Fruit fly (Drosophila melanogaster) whole organism, embryonic: ENCODE data around the gene CG7378.

ENCODE experiments used
- Abd-B ChIP-seq: fragments of 200-800 bp; sonication (Bioruptor generic); optimal IDR thresholded peaks from 2 replicates; lab custom pipeline; 2018; ENCODE audit warnings: missing biosample characterization, mild to moderate bottlenecking, missing genetic modification characterization, moderate library complexity
- Adf1 ChIP-seq: fragments of 200-800 bp; sonication (Bioruptor generic); IDR thresholded peaks from 2 replicates; pipeline ENCODE4 v1.3.6; 2022; ENCODE audit warnings: missing biosample characterization, missing genetic modification characterization
- Atf6 ChIP-seq: fragments of 200-800 bp; sonication (Bioruptor generic); IDR thresholded peaks from 2 replicates; pipeline ENCODE4 v1.3.6; 2022; ENCODE audit warnings: missing biosample characterization, missing genetic modification characterization
- CG10274 ChIP-seq: fragments of 200-800 bp; sonication (Bioruptor generic); optimal IDR thresholded peaks from 3 replicates; lab custom pipeline; 2017; ENCODE audit warnings: missing biosample characterization, mild to moderate bottlenecking, missing genetic modification characterization
- CG10565 ChIP-seq: fragments of 200-800 bp; sonication (Bioruptor generic); optimal IDR thresholded peaks from 3 replicates; lab custom pipeline; 2016; ENCODE audit warnings: missing biosample characterization, mild to moderate bottlenecking, missing genetic modification characterization
- CG12219 ChIP-seq: fragments of 200-800 bp; sonication (Bioruptor generic); optimal IDR thresholded peaks from 3 replicates; lab custom pipeline; 2018; ENCODE audit warnings: missing biosample characterization, mild to moderate bottlenecking, missing genetic modification characterization
- CG12659 ChIP-seq: fragments of 200-800 bp; sonication (Bioruptor generic); optimal IDR thresholded peaks from 3 replicates; lab custom pipeline; 2017; ENCODE audit warnings: mild to moderate bottlenecking, missing biosample characterization, missing genetic modification reagents, missing genetic modification characterization
- CG13287 ChIP-seq: fragments of 200-800 bp; sonication (Bioruptor generic); IDR thresholded peaks from 2 replicates; pipeline ENCODE4 v1.3.6; 2022; ENCODE audit warnings: missing biosample characterization, missing genetic modification characterization; ENCODE audit not compliant: partially characterized antibody
- CG13296 ChIP-seq: fragments of 200-800 bp; sonication (Bioruptor generic); optimal IDR thresholded peaks from 3 replicates; lab custom pipeline; 2018; ENCODE audit warnings: missing biosample characterization, mild to moderate bottlenecking, missing genetic modification characterization
- CG1602 ChIP-seq: fragments of 200-800 bp; sonication (Bioruptor generic); optimal IDR thresholded peaks from 3 replicates; lab custom pipeline; 2016; ENCODE audit warnings: missing biosample characterization, missing genetic modification characterization
- CG17186 ChIP-seq: fragments of 200-800 bp; sonication (Bioruptor generic); optimal IDR thresholded peaks from 3 replicates; lab custom pipeline; 2017; ENCODE audit warnings: missing biosample characterization, missing genetic modification reagents, missing genetic modification characterization
- CG2116 ChIP-seq: fragments of 200-800 bp; sonication (Bioruptor generic); optimal IDR thresholded peaks from 3 replicates; lab custom pipeline; 2018; ENCODE audit warnings: missing biosample characterization, mild to moderate bottlenecking, missing genetic modification characterization
- CG2129 ChIP-seq: fragments of 200-800 bp; sonication (Bioruptor generic); IDR thresholded peaks from 2 replicates; pipeline ENCODE4 v1.3.6; 2022; ENCODE audit warnings: missing biosample characterization, missing genetic modification characterization; ENCODE audit not compliant: partially characterized antibody
- CG31388 ChIP-seq: fragments of 200-800 bp; sonication (Bioruptor generic); optimal IDR thresholded peaks from 2 replicates; lab custom pipeline; 2016; ENCODE audit warnings: missing biosample characterization, missing genetic modification characterization
- CG34224 ChIP-seq: fragments of 200-800 bp; sonication (Bioruptor generic); IDR thresholded peaks from 3 replicates; pipeline ENCODE4 v1.3.6; 2022; ENCODE audit warnings: missing biosample characterization, missing genetic modification characterization; ENCODE audit not compliant: partially characterized antibody
- CG34376 ChIP-seq: fragments of 200-800 bp; sonication (Bioruptor generic); optimal IDR thresholded peaks from 2 replicates; lab custom pipeline; 2018; ENCODE audit warnings: missing biosample characterization, mild to moderate bottlenecking, missing genetic modification characterization
- CG4360 ChIP-seq: fragments of 200-800 bp; sonication (Bioruptor generic); IDR thresholded peaks from 2 replicates; pipeline ENCODE4 v1.3.6; 2022; ENCODE audit warnings: missing biosample characterization, missing genetic modification characterization
- CG6813 ChIP-seq: fragments of 200-800 bp; sonication (Bioruptor generic); optimal IDR thresholded peaks from 2 replicates; lab custom pipeline; 2017; ENCODE audit warnings: missing biosample characterization, missing genetic modification characterization, mild to moderate bottlenecking, moderate library complexity, missing genetic modification reagents
- CG7839 ChIP-seq: fragments of 200-800 bp; sonication (Bioruptor generic); optimal IDR thresholded peaks from 3 replicates; lab custom pipeline; 2018; ENCODE audit warnings: missing biosample characterization, mild to moderate bottlenecking, missing genetic modification characterization, moderate library complexity
- CG7987 ChIP-seq: fragments of 200-800 bp; sonication (Bioruptor generic); optimal IDR thresholded peaks from 2 replicates; lab custom pipeline; 2018; ENCODE audit warnings: missing biosample characterization, mild to moderate bottlenecking, missing genetic modification characterization, moderate library complexity
- Dbx ChIP-seq: fragments of 200-800 bp; sonication (Bioruptor generic); IDR thresholded peaks from 3 replicates; pipeline ENCODE4 v1.3.6; 2022; ENCODE audit warnings: missing biosample characterization, missing genetic modification characterization
- Deaf1 ChIP-seq: fragments of 200-800 bp; optimal IDR thresholded peaks from 3 replicates; lab custom pipeline; 2019; ENCODE audit warnings: missing biosample characterization, mild to moderate bottlenecking, missing genetic modification characterization, moderate library complexity
- Eip74EF ChIP-seq, 2 experiments: fragments of 200-800 bp in 1 of 2; fragments of >200 bp in 1 of 2; sonication (Bioruptor generic) in 1 of 2; optimal IDR thresholded peaks; 2 replicates each; lab custom pipeline; 2017 to 2019; ENCODE audit warnings: missing biosample characterization in 2 of 2, missing genetic modification characterization in 2 of 2, mild to moderate bottlenecking in 1 of 2, moderate library complexity in 1 of 2
- Elba2 ChIP-seq: fragments of 200-800 bp; sonication (Bioruptor generic); optimal IDR thresholded peaks from 3 replicates; lab custom pipeline; 2016; ENCODE audit warnings: missing biosample characterization, missing genetic modification characterization
- Ets97D ChIP-seq: fragments of 200-800 bp; sonication (Bioruptor generic); optimal IDR thresholded peaks from 3 replicates; lab custom pipeline; 2016; ENCODE audit warnings: missing biosample characterization, missing genetic modification characterization
- Gsc ChIP-seq: fragments of 200-800 bp; sonication (Bioruptor generic); IDR thresholded peaks from 2 replicates; pipeline ENCODE4 v1.3.6; 2022; ENCODE audit warnings: missing biosample characterization, missing genetic modification characterization
- NFAT ChIP-seq: fragments of 200-800 bp; sonication (Bioruptor generic); IDR thresholded peaks from 2 replicates; pipeline ENCODE4 v1.3.6; 2022; ENCODE audit warnings: missing biosample characterization, missing genetic modification characterization
- Rfx ChIP-seq: fragments of 200-800 bp; sonication (Bioruptor generic); IDR thresholded peaks from 2 replicates; pipeline ENCODE4 v1.3.6; 2022; ENCODE audit warnings: missing biosample characterization, missing genetic modification characterization
- Scr ChIP-seq: fragments of 200-800 bp; sonication (Bioruptor generic); IDR thresholded peaks from 2 replicates; pipeline ENCODE4 v1.3.6; 2022; ENCODE audit warnings: missing biosample characterization, missing genetic modification characterization; ENCODE audit not compliant: partially characterized antibody
- Vsx1 ChIP-seq: fragments of 200-800 bp; sonication (Bioruptor generic); optimal IDR thresholded peaks from 2 replicates; lab custom pipeline; 2017; ENCODE audit warnings: missing biosample characterization, mild to moderate bottlenecking, missing genetic modification characterization, missing genetic modification reagents
- Xbp1 ChIP-seq: fragments of 200-800 bp; sonication (Bioruptor generic); optimal IDR thresholded peaks from 3 replicates; lab custom pipeline; 2016; ENCODE audit warnings: missing biosample characterization, mild to moderate bottlenecking, missing genetic modification characterization
- bowl ChIP-seq: fragments of 200-800 bp; sonication (Bioruptor generic); IDR thresholded peaks from 2 replicates; pipeline ENCODE4 v1.3.6; 2022; ENCODE audit warnings: missing biosample characterization, missing genetic modification characterization
- br ChIP-seq: fragments of >200 bp; optimal IDR thresholded peaks from 2 replicates; lab custom pipeline; 2017
- bsh ChIP-seq, 2 experiments: fragments of 200-800 bp; sonication (Bioruptor generic); optimal IDR thresholded peaks; 2 replicates each; lab custom pipeline; 2017 to 2018; ENCODE audit warnings: mild to moderate bottlenecking in 2 of 2, missing biosample characterization in 2 of 2, missing genetic modification characterization in 2 of 2, moderate library complexity in 1 of 2
- cg ChIP-seq: fragments of 200-800 bp; sonication (Bioruptor generic); optimal IDR thresholded peaks from 3 replicates; lab custom pipeline; 2019; ENCODE audit warnings: missing biosample characterization, mild to moderate bottlenecking, missing genetic modification characterization, moderate library complexity
- da ChIP-seq: fragments of 200-800 bp; sonication (Bioruptor generic); optimal IDR thresholded peaks from 2 replicates; lab custom pipeline; 2016; ENCODE audit warnings: missing biosample characterization, missing genetic modification characterization
- eyg ChIP-seq: fragments of 200-800 bp; sonication (Bioruptor generic); optimal IDR thresholded peaks from 3 replicates; lab custom pipeline; 2016; ENCODE audit warnings: missing biosample characterization, missing genetic modification characterization
- fd102C ChIP-seq: fragments of 200-800 bp; sonication (Bioruptor generic); optimal IDR thresholded peaks from 2 replicates; lab custom pipeline; 2018; ENCODE audit warnings: missing biosample characterization, mild to moderate bottlenecking, missing genetic modification characterization, moderate library complexity
- fru ChIP-seq: fragments of >200 bp; optimal IDR thresholded peaks from 2 replicates; lab custom pipeline; 2017
- insv ChIP-seq, 2 experiments: fragments of 200-800 bp; sonication (Bioruptor generic); optimal IDR thresholded peaks; 3 replicates each; lab custom pipeline; 2016 to 2018; ENCODE audit warnings: missing biosample characterization in 2 of 2, missing genetic modification characterization in 2 of 2
- kni ChIP-seq: fragments of 200-800 bp; sonication (Bioruptor generic); optimal IDR thresholded peaks from 3 replicates; lab custom pipeline; 2017; ENCODE audit warnings: mild to moderate bottlenecking, missing biosample characterization, missing genetic modification reagents, missing genetic modification characterization
- lola ChIP-seq, 3 experiments: fragments of >200 bp in 2 of 3; fragments of 200-800 bp in 1 of 3; sonication (Bioruptor generic) in 1 of 3; optimal IDR thresholded peaks; 2 replicates each; lab custom pipeline; 2017 to 2019; ENCODE audit warnings: missing biosample characterization in 3 of 3, missing genetic modification characterization in 3 of 3, mild to moderate bottlenecking in 1 of 3, moderate library complexity in 1 of 3
- pum ChIP-seq: fragments of 200-800 bp; sonication (Bioruptor generic); optimal IDR thresholded peaks from 2 replicates; lab custom pipeline; 2016; ENCODE audit warnings: missing biosample characterization, missing genetic modification characterization
- ranshi ChIP-seq: fragments of 200-800 bp; sonication (Bioruptor generic); IDR thresholded peaks from 2 replicates; pipeline ENCODE4 v1.3.6; 2022; ENCODE audit warnings: missing biosample characterization, missing genetic modification characterization
- sqz ChIP-seq: fragments of 200-800 bp; sonication (Bioruptor generic); optimal IDR thresholded peaks from 3 replicates; lab custom pipeline; 2018; ENCODE audit warnings: missing biosample characterization, mild to moderate bottlenecking, missing genetic modification characterization
- sr ChIP-seq: fragments of 200-800 bp; sonication (Bioruptor generic); IDR thresholded peaks from 3 replicates; pipeline ENCODE4 v1.3.6; 2022; ENCODE audit warnings: missing biosample characterization, missing genetic modification characterization
- tup ChIP-seq: fragments of 200-800 bp; sonication (Bioruptor generic); optimal IDR thresholded peaks from 2 replicates; lab custom pipeline; 2016; ENCODE audit warnings: missing biosample characterization, mild to moderate bottlenecking, missing genetic modification characterization, moderate library complexity
- vvl ChIP-seq: fragments of 200-800 bp; sonication (Bioruptor generic); IDR thresholded peaks from 2 replicates; pipeline ENCODE4 v1.3.6; 2022; ENCODE audit warnings: missing biosample characterization, missing genetic modification characterization
- yki ChIP-seq: fragments of >200 bp; optimal IDR thresholded peaks from 3 replicates; lab custom pipeline; 2018

CG7378 gene

dm6 chrX:18938127-18938939, 38.1 kb downstream of the CG7378 start (continued):
- TF ChIP-seq br (lab: Kevin White, UChicago) (no peak), bowl (GFP tag; lab: Robert Waterston, UW) (no peak), fru (no peak), vvl (GFP tag; lab: Robert Waterston, UW) (peak; percentile 51), insv (GFP tag; optimal IDR thresholded peaks at IDR 0.05; lab: Kevin White, UChicago) (no peak), kni (GFP tag; lab: Kevin White, UChicago) (peak; percentile 62), bsh (GFP tag; optimal IDR thresholded peaks at IDR 0.05; lab: Kevin White, UChicago) (peak; percentile 88), CG34224 (GFP tag; lab: Robert Waterston, UW) (no peak), CG13296 (no peak), CG2129 (GFP tag; lab: Robert Waterston, UW) (no peak), CG7987 (no peak), Scr (GFP tag; lab: Robert Waterston, UW) (no peak), tup (GFP tag; lab: Kevin White, UChicago) (no peak), Dbx (GFP tag; lab: Robert Waterston, UW) (no peak), NFAT (GFP tag; lab: Robert Waterston, UW) (no peak), CG4360 (peak; percentile 74), CG7839 (peak; percentile 74), Gsc (GFP tag; lab: Robert Waterston, UW) (no peak), Ets97D (no peak), Xbp1 (GFP tag; lab: Kevin White, UChicago) (peak; percentile 56), CG6813 (GFP tag; lab: Kevin White, UChicago) (no peak), cg (GFP tag; lab: Kevin White, UChicago) (no peak), CG31388 (GFP tag; lab: Kevin White, UChicago) (no peak), CG12659 (GFP tag; lab: Kevin White, UChicago) (peak; percentile 56), CG12219 (GFP tag; lab: Kevin White, UChicago) (no peak), sqz (GFP tag; lab: Kevin White, UChicago) (peak; percentile 86), Atf6 (GFP tag; lab: Robert Waterston, UW) (0 out of 2 replicates have a peak, but pooled peaks have one; percentile 26), CG2116 (GFP tag; lab: Kevin White, UChicago) (peak; percentile 41), fd102C (GFP tag; lab: Kevin White, UChicago) (no peak), ranshi (GFP tag; lab: Robert Waterston, UW) (no peak; the same call in 1 of the 2 replicates), Adf1 (GFP tag; lab: Robert Waterston, UW) (no peak), pum (GFP tag; lab: Kevin White, UChicago) (no peak), da (GFP tag; lab: Kevin White, UChicago) (no peak), CG17186 (GFP tag; lab: Kevin White, UChicago) (no peak), CG34376 (GFP tag; lab: Kevin White, UChicago) (no peak), sr (GFP tag; lab: Robert Waterston, UW) (no peak), Rfx (GFP tag; lab: Robert Waterston, UW) (peak; percentile 73), eyg (GFP tag; lab: Kevin White, UChicago) (no peak), CG10274 (GFP tag; lab: Kevin White, UChicago) (no peak), Deaf1 (tag; lab: Kevin White, UChicago) (no peak), Vsx1 (GFP tag; lab: Kevin White, UChicago) (peak; percentile 1), Abd-B (GFP tag; lab: Kevin White, UChicago) (peak; percentile 44), lola (GFP tag; optimal IDR thresholded peaks at IDR 0.05; lab: Kevin White, UChicago) (peak in 1 of 3 experiments; percentile 87), Eip74EF (GFP tag; optimal IDR thresholded peaks at IDR 0.05; lab: Kevin White, UChicago) (no peak), CG1602 (GFP tag; lab: Kevin White, UChicago) (peak; percentile 67), CG10565 (GFP tag; lab: Kevin White, UChicago) (no peak), Elba2 (GFP tag; lab: Kevin White, UChicago) (no peak), yki (lab: Kevin White, UChicago) (no peak), CG13287 (no peak)
